Worm (Caenorhabditis elegans) whole organism, L3 larva: ENCODE data around the gene F59B10.2.

Source experiments
- aly-2 ChIP-seq: fragments of 150-350 bp; optimal IDR thresholded peaks from 2 replicates; lab custom pipeline; 2014; ENCODE audit warnings: missing biosample characterization, missing genetic modification characterization
- ama-1 ChIP-seq: fragments of 150-350 bp; optimal IDR thresholded peaks from 2 replicates; lab custom pipeline; 2018
- egl-5 ChIP-seq: fragments of 150-350 bp; optimal IDR thresholded peaks from 2 replicates; lab custom pipeline; 2017; ENCODE audit warnings: missing biosample characterization, missing genetic modification reagents, missing genetic modification characterization, inconsistent platforms
- ztf-4 ChIP-seq: fragments of 150-350 bp; optimal IDR thresholded peaks from 2 replicates; lab custom pipeline; 2014; ENCODE audit warnings: missing biosample characterization, missing genetic modification characterization

DNA sequence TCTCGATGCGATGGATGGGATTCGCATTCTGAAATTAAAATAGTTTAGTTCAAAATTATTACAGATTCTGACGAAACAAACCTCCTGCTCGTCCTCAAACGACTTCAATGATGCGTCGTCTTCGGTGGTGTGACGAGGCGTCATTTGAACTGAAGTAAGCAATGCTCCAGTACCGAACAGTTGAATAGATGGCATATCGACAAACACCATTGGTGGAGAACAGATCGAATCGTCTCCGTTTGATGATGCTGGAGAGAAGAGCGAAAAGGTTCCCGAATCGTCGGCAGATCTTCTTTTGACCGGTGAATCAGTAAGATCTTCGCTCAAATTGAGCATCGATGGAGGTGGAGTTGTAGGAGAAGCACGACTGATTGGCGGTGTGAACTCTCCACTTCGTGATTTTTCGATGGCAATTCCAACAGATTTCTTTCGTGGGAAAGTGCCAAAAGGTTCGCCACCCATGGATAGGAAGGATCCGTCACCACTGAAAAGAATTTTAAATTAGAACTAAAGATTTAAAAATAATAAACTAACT is 34.8 kb upstream of the F59B10.2 start:
- TF ChIP-seq ama-1 (peak; percentile 95), aly-2 (tag; lab: Kevin White, UChicago) (no peak), egl-5 (tag; lab: Kevin White, UChicago) (no peak), ztf-4 (tag; lab: Kevin White, UChicago) (peak; percentile 26)
